Fruit fly (Drosophila melanogaster): ENCODE data around the gene Pstk.

Pstk gene

dm6 chrX:19665684-19666141, 47.4 kb upstream of the Pstk start (continued):
- TF ChIP-seq Dif (GFP tag; optimal IDR thresholded peaks at IDR 0.05; ENCODE audit: partially characterized antibody), result peak; percentile 48
- TF ChIP-seq brk (GFP tag; optimal IDR thresholded peaks at IDR 0.05), result no peak
- no peak for TF ChIP-seq pan (optimal IDR thresholded peaks at IDR 0.05)
- no peak for TF ChIP-seq dl (GFP tag; optimal IDR thresholded peaks at IDR 0.05; ENCODE audit: insufficient read depth in 1 of 2, partially characterized antibody in 2 of 2)

- TF ChIP-seq ey (GFP tag; optimal IDR thresholded peaks at IDR 0.05) (no peak), CG32264 (GFP tag; optimal IDR thresholded peaks at IDR 0.05) (no peak), jim (GFP tag; optimal IDR thresholded peaks at IDR 0.05) (no peak), pan (optimal IDR thresholded peaks at IDR 0.05) (no peak), h (GFP tag; optimal IDR thresholded peaks at IDR 0.05) (no peak), lola (GFP tag; optimal IDR thresholded peaks at IDR 0.05) (no peak), Rel (GFP tag; optimal IDR thresholded peaks at IDR 0.05) (no peak), Rel (tag; optimal IDR thresholded peaks at IDR 0.05) (no peak), sage (GFP tag; optimal IDR thresholded peaks at IDR 0.05) (no peak), CrebA (GFP tag; optimal IDR thresholded peaks at IDR 0.05; ENCODE audit: borderline replicate concordance) (no peak), psq (GFP tag; optimal IDR thresholded peaks at IDR 0.05) (no peak), Hnf4 (GFP tag; optimal IDR thresholded peaks at IDR 0.05) (peak; percentile 15), woc (GFP tag; optimal IDR thresholded peaks at IDR 0.05) (peak; percentile 6), br (GFP tag; optimal IDR thresholded peaks at IDR 0.05) (no peak), brk (GFP tag; optimal IDR thresholded peaks at IDR 0.05) (no peak), OdsH (GFP tag; optimal IDR thresholded peaks at IDR 0.05) (no peak)
Measured at dm6 chrX:19663859-19664728, 45.8 kb upstream of the Pstk start, which contains the start of the genes CG14223 and Ssu72. CG14223 (minus strand) TSS chrX:19663971. Ssu72 (plus strand) TSS chrX:19664561.

- TF ChIP-seq ey (GFP tag; optimal IDR thresholded peaks at IDR 0.05) (peak; percentile 39), Hr83 (GFP tag; optimal IDR thresholded peaks at IDR 0.05; ENCODE audit: poor library complexity, severe bottlenecking) (peak; percentile 3), woc (GFP tag; optimal IDR thresholded peaks at IDR 0.05) (peak; percentile 79), OdsH (GFP tag; optimal IDR thresholded peaks at IDR 0.05) (peak; percentile 16), h (GFP tag; optimal IDR thresholded peaks at IDR 0.05) (peak; percentile 6), Jra (GFP tag; optimal IDR thresholded peaks at IDR 0.05) (no peak), Rel (GFP tag; optimal IDR thresholded peaks at IDR 0.05) (no peak), Rel (tag; optimal IDR thresholded peaks at IDR 0.05) (no peak), Sp1 (GFP tag; optimal IDR thresholded peaks at IDR 0.05) (peak; percentile 68), Hnf4 (GFP tag; optimal IDR thresholded peaks at IDR 0.05) (no peak), br (GFP tag; optimal IDR thresholded peaks at IDR 0.05) (peak; percentile 34), HLH106 (tag; optimal IDR thresholded peaks at IDR 0.05) (peak; percentile 64), dl (GFP tag; optimal IDR thresholded peaks at IDR 0.05; ENCODE audit: insufficient read depth in 1 of 2, partially characterized antibody in 2 of 2) (peak in 1 of 2 experiments; percentile 33), N (GFP tag; optimal IDR thresholded peaks at IDR 0.05) (no peak), CG9705 (GFP tag; optimal IDR thresholded peaks at IDR 0.05) (peak; percentile 5), usp (GFP tag; optimal IDR thresholded peaks at IDR 0.05) (no peak), rgr (GFP tag; optimal IDR thresholded peaks at IDR 0.05) (peak; percentile 14), Abd-B (GFP tag; optimal IDR thresholded peaks at IDR 0.05) (no peak), fru (GFP tag; optimal IDR thresholded peaks at IDR 0.05) (peak; percentile 37), dsf (GFP tag; optimal IDR thresholded peaks at IDR 0.05; ENCODE audit: borderline replicate concordance) (no peak), foxo (GFP tag; optimal IDR thresholded peaks at IDR 0.05) (peak in 1 of 2 experiments; percentile 45), psq (GFP tag; optimal IDR thresholded peaks at IDR 0.05) (peak; percentile 37)
Measured at dm6 chrX:19663196-19663858, 45.0 kb upstream of the Pstk start.

dm6 chrX:19662583-19663195, 44.4 kb upstream of the Pstk start:
- TF ChIP-seq psq (GFP tag; optimal IDR thresholded peaks at IDR 0.05) (no peak), HLH106 (tag; optimal IDR thresholded peaks at IDR 0.05) (no peak), Hnf4 (GFP tag; optimal IDR thresholded peaks at IDR 0.05) (no peak), GATAd (GFP tag; optimal IDR thresholded peaks at IDR 0.05) (no peak), Jra (GFP tag; optimal IDR thresholded peaks at IDR 0.05) (no peak), brk (GFP tag; optimal IDR thresholded peaks at IDR 0.05) (no peak), foxo (GFP tag; optimal IDR thresholded peaks at IDR 0.05) (no peak), dmrt93B (GFP tag; optimal IDR thresholded peaks at IDR 0.05) (no peak), lola (GFP tag; optimal IDR thresholded peaks at IDR 0.05) (no peak), Vsx2 (GFP tag; optimal IDR thresholded peaks at IDR 0.05; ENCODE audit: partially characterized antibody) (peak; percentile 85), rgr (GFP tag; optimal IDR thresholded peaks at IDR 0.05) (no peak), jim (GFP tag; optimal IDR thresholded peaks at IDR 0.05) (no peak), usp (GFP tag; optimal IDR thresholded peaks at IDR 0.05) (no peak), Myc (optimal IDR thresholded peaks at IDR 0.05) (no peak), CrebA (GFP tag; optimal IDR thresholded peaks at IDR 0.05; ENCODE audit: borderline replicate concordance) (no peak), CG32264 (GFP tag; optimal IDR thresholded peaks at IDR 0.05) (no peak), Hr83 (GFP tag; optimal IDR thresholded peaks at IDR 0.05; ENCODE audit: poor library complexity, severe bottlenecking) (peak; percentile 53), br (GFP tag; optimal IDR thresholded peaks at IDR 0.05) (no peak), Rel (GFP tag; optimal IDR thresholded peaks at IDR 0.05) (no peak), Rel (tag; optimal IDR thresholded peaks at IDR 0.05) (no peak), dsf (GFP tag; optimal IDR thresholded peaks at IDR 0.05; ENCODE audit: borderline replicate concordance) (no peak), dl (GFP tag; optimal IDR thresholded peaks at IDR 0.05; ENCODE audit: insufficient read depth in 1 of 2, partially characterized antibody in 2 of 2) (peak in 1 of 2 experiments; percentile 74), Abd-B (GFP tag; optimal IDR thresholded peaks at IDR 0.05) (no peak), OdsH (GFP tag; optimal IDR thresholded peaks at IDR 0.05) (no peak), woc (GFP tag; optimal IDR thresholded peaks at IDR 0.05) (no peak), fru (GFP tag; optimal IDR thresholded peaks at IDR 0.05) (no peak), CG9705 (GFP tag; optimal IDR thresholded peaks at IDR 0.05) (no peak), Sp1 (GFP tag; optimal IDR thresholded peaks at IDR 0.05) (no peak), N (GFP tag; optimal IDR thresholded peaks at IDR 0.05) (no peak)
